Worm (Caenorhabditis elegans): Measurements from ENCODE around the gene ceh-31.

The ceh-31 gene

ce11 chrX:3114306-3115133 is 44.3 kb upstream of the ceh-31 start, which contains the start of gene gpd-2 (continued):
- TF ChIP-seq alr-1 (tag; optimal IDR thresholded peaks at IDR 0.05) (no peak), ceh-16 (tag; optimal IDR thresholded peaks at IDR 0.05) (no peak), nhr-77 (tag; optimal IDR thresholded peaks at IDR 0.05) (no peak)

ce11 chrX:3112946-3113427 is 42.8 kb upstream of the ceh-31 start, which contains the start of gene gpd-3:
Gene gpd-3, minus strand, starts transcription at chrX:3113341.
- TF ChIP-seq nhr-129 (tag; optimal IDR thresholded peaks at IDR 0.05) (peak; percentile 13), gmeb-1 (tag; optimal IDR thresholded peaks at IDR 0.05) (peak; percentile 39), crh-2 (tag; optimal IDR thresholded peaks at IDR 0.05) (peak; percentile 37), ztf-4 (tag; optimal IDR thresholded peaks at IDR 0.05) (peak; percentile 75), ceh-16 (tag; optimal IDR thresholded peaks at IDR 0.05) (no peak), lsy-2 (tag; optimal IDR thresholded peaks at IDR 0.05) (peak in 1 of 2 experiments; percentile 33), sma-3 (GFP tag; optimal IDR thresholded peaks at IDR 0.05) (peak; percentile 17), nhr-25 (tag; optimal IDR thresholded peaks at IDR 0.05) (no peak), sma-9 (GFP tag; optimal IDR thresholded peaks at IDR 0.05) (peak; percentile 20), sma-9 (tag; optimal IDR thresholded peaks at IDR 0.05) (no peak), lin-11 (tag; optimal IDR thresholded peaks at IDR 0.05) (no peak), ama-1 (optimal IDR thresholded peaks at IDR 0.05) (peak; percentile 73)

ce11 chrX:3111687-3112086 is 41.5 kb upstream of the ceh-31 start:
- TF ChIP-seq ztf-1 (GFP tag; conservative IDR thresholded peaks at IDR 0.05) (no peak), nhr-21 (tag; optimal IDR thresholded peaks at IDR 0.05) (peak; percentile 58), lin-11 (tag; optimal IDR thresholded peaks at IDR 0.05) (no peak), nhr-11 (tag; optimal IDR thresholded peaks at IDR 0.05) (peak; percentile 74), nhr-129 (tag; optimal IDR thresholded peaks at IDR 0.05) (peak; percentile 87), nhr-12 (tag; optimal IDR thresholded peaks at IDR 0.05) (no peak), ama-1 (optimal IDR thresholded peaks at IDR 0.05) (peak; percentile 95), lsy-2 (tag; optimal IDR thresholded peaks at IDR 0.05) (peak in 1 of 2 experiments; percentile 42), sem-4 (tag; optimal IDR thresholded peaks at IDR 0.05) (peak; percentile 13), sma-9 (GFP tag; optimal IDR thresholded peaks at IDR 0.05) (peak; percentile 80), sma-9 (tag; optimal IDR thresholded peaks at IDR 0.05) (no peak), nhr-6 (tag; optimal IDR thresholded peaks at IDR 0.05) (peak; percentile 60), lin-13 (GFP tag; optimal IDR thresholded peaks at IDR 0.05) (peak; percentile 74), snpc-4 (tag; optimal IDR thresholded peaks at IDR 0.05) (peak; percentile 21), dmd-4 (tag; optimal IDR thresholded peaks at IDR 0.05) (no peak), crh-2 (tag; optimal IDR thresholded peaks at IDR 0.05) (peak; percentile 67), egl-27 (tag; optimal IDR thresholded peaks at IDR 0.05) (peak; percentile 15), unc-55 (GFP tag; optimal IDR thresholded peaks at IDR 0.05) (peak; percentile 15), elt-3 (tag; optimal IDR thresholded peaks at IDR 0.05) (no peak), blmp-1 (tag; optimal IDR thresholded peaks at IDR 0.05; ENCODE audit: insufficient read depth) (peak; percentile 23), nhr-25 (tag; optimal IDR thresholded peaks at IDR 0.05) (peak; percentile 61), F13H6.1 (tag; optimal IDR thresholded peaks at IDR 0.05) (peak; percentile 45), gmeb-1 (tag; optimal IDR thresholded peaks at IDR 0.05) (no peak), sma-3 (GFP tag; optimal IDR thresholded peaks at IDR 0.05) (peak; percentile 71), ztf-4 (tag; optimal IDR thresholded peaks at IDR 0.05) (peak; percentile 70)

- peak; percentile 59 for TF ChIP-seq C34F6.9 (tag; optimal IDR thresholded peaks at IDR 0.05)
- TF ChIP-seq nhr-129 (tag; optimal IDR thresholded peaks at IDR 0.05): peak; percentile 54
- TF ChIP-seq lsy-2 (tag; optimal IDR thresholded peaks at IDR 0.05): peak in 1 of 2 experiments; percentile 31
- TF ChIP-seq mdl-1 (tag; optimal IDR thresholded peaks at IDR 0.05): peak in 1 of 2 experiments; percentile 48
- no peak for TF ChIP-seq unc-39 (tag; optimal IDR thresholded peaks at IDR 0.05)
- peak; percentile 30 for TF ChIP-seq unc-55 (GFP tag; optimal IDR thresholded peaks at IDR 0.05)
- no peak for TF ChIP-seq nhr-237 (tag; optimal IDR thresholded peaks at IDR 0.05)
- TF ChIP-seq crh-2 (tag; optimal IDR thresholded peaks at IDR 0.05): peak; percentile 29
- peak; percentile 46 for TF ChIP-seq sma-9 (GFP tag; optimal IDR thresholded peaks at IDR 0.05)
- TF ChIP-seq sma-9 (tag; optimal IDR thresholded peaks at IDR 0.05): no peak
- TF ChIP-seq blmp-1 (tag; optimal IDR thresholded peaks at IDR 0.05; ENCODE audit: insufficient read depth): no peak
- TF ChIP-seq zag-1 (tag; optimal IDR thresholded peaks at IDR 0.05): peak; percentile 67
- no peak for TF ChIP-seq nhr-11 (tag; optimal IDR thresholded peaks at IDR 0.05)
Observed at ce11 chrX:3111066-3111465, 40.8 kb upstream of the ceh-31 start.

Data from whole organism, L2 larva.